Worm (Caenorhabditis elegans) whole organism, L1 larva: Measurements from ENCODE around the gene Y57G11C.3.

Experiments used
- ama-1 ChIP-seq: fragments of 150-350 bp; optimal IDR thresholded peaks from 2 replicates; lab custom pipeline; 2014
- ceh-82 ChIP-seq, 3 experiments: fragments of 150-350 bp in 1 of 3; sonication (generic microtip) in 2 of 3; optimal IDR thresholded peaks; 2 replicates each; lab custom pipeline; 2014 to 2017; ENCODE audit warnings: missing biosample characterization in 3 of 3, missing genetic modification characterization in 3 of 3
- ces-1 ChIP-seq: fragments of 150-350 bp; optimal IDR thresholded peaks from 2 replicates; lab custom pipeline; 2014; ENCODE audit warnings: missing biosample characterization, missing genetic modification reagents, missing genetic modification characterization
- dpl-1 ChIP-seq, 3 experiments: fragments of 150-350 bp in 2 of 3; sonication (generic microtip) in 1 of 3; optimal IDR thresholded peaks; 2 replicates each; lab custom pipeline; 2014 to 2017; ENCODE audit warnings: missing biosample characterization in 3 of 3, missing genetic modification characterization in 3 of 3, missing genetic modification reagents in 3 of 3
- dsc-1 ChIP-seq: sonication (generic microtip); optimal IDR thresholded peaks from 2 replicates; lab custom pipeline; 2016; ENCODE audit warnings: mild to moderate bottlenecking, missing genetic modification characterization, missing compliant biosample characterization
- efl-1 ChIP-seq, 4 experiments: fragments of 150-350 bp; optimal IDR thresholded peaks in 3 of 4; peaks in 1 of 4; 1 replicate in 1 of 4; 2 replicates in 3 of 4; lab custom pipeline; 2014; ENCODE audit warnings: missing biosample characterization in 2 of 4, missing genetic modification characterization in 2 of 4, missing genetic modification reagents in 2 of 4
- elt-2 ChIP-seq: sonication (generic microtip); optimal IDR thresholded peaks from 2 replicates; lab custom pipeline; 2016; ENCODE audit warnings: missing genetic modification characterization, mild to moderate bottlenecking, inconsistent platforms, missing compliant biosample characterization, missing genetic modification reagents
- elt-3 ChIP-seq, 6 experiments: fragments of 150-350 bp in 1 of 6; sonication (generic microtip); optimal IDR thresholded peaks; 2 replicates each; lab custom pipeline; 2017 to 2018; ENCODE audit warnings: missing biosample characterization in 6 of 6, missing genetic modification characterization in 6 of 6, inconsistent platforms in 1 of 6
- ets-5 ChIP-seq: fragments of 200-800 bp; sonication (Bioruptor generic); IDR thresholded peaks from 2 replicates; pipeline ENCODE4 v1.3.6; 2022; ENCODE audit warnings: missing genetic modification characterization, missing compliant biosample characterization
- hlh-17 ChIP-seq: fragments of 200-800 bp; sonication (Bioruptor generic); optimal IDR thresholded peaks from 2 replicates; lab custom pipeline; 2018; ENCODE audit warnings: missing genetic modification characterization, mild to moderate bottlenecking, missing compliant biosample characterization, moderate library complexity, borderline replicate concordance
- hpl-2 ChIP-seq: fragments of 150-350 bp; optimal IDR thresholded peaks from 2 replicates; lab custom pipeline; 2014; ENCODE audit warnings: missing biosample characterization, missing genetic modification reagents, missing genetic modification characterization
- lin-15B ChIP-seq: fragments of 150-350 bp; sonication (generic microtip); optimal IDR thresholded peaks from 3 replicates; lab custom pipeline; 2014; ENCODE audit warnings: missing biosample characterization, missing genetic modification characterization
- lin-35 ChIP-seq, 2 experiments: fragments of 150-350 bp; optimal IDR thresholded peaks; 2 replicates each; lab custom pipeline; 2014; ENCODE audit warnings: missing biosample characterization in 2 of 2, missing genetic modification characterization in 2 of 2, missing genetic modification reagents in 2 of 2
- lsy-2 ChIP-seq, 2 experiments: fragments of 150-350 bp; optimal IDR thresholded peaks; 2 replicates each; lab custom pipeline; 2014; ENCODE audit warnings: missing biosample characterization in 2 of 2, missing genetic modification characterization in 2 of 2
- mdl-1 ChIP-seq, 2 experiments: fragments of 150-350 bp; optimal IDR thresholded peaks; 2 replicates each; lab custom pipeline; 2014 to 2017; ENCODE audit warnings: missing biosample characterization in 2 of 2, missing genetic modification characterization in 2 of 2, inconsistent platforms in 1 of 2
- mep-1 ChIP-seq: fragments of 150-350 bp; optimal IDR thresholded peaks from 2 replicates; lab custom pipeline; 2014; ENCODE audit warnings: missing biosample characterization, missing genetic modification characterization
- nhr-28 ChIP-seq: fragments of 150-350 bp; optimal IDR thresholded peaks from 2 replicates; lab custom pipeline; 2014; ENCODE audit warnings: missing biosample characterization, missing genetic modification characterization
- nhr-47 ChIP-seq: sonication (generic microtip); optimal IDR thresholded peaks from 2 replicates; lab custom pipeline; 2016; ENCODE audit warnings: mild to moderate bottlenecking, missing genetic modification characterization, moderate library complexity, missing compliant biosample characterization
- nhr-76 ChIP-seq: sonication (generic microtip); optimal IDR thresholded peaks from 2 replicates; lab custom pipeline; 2017; ENCODE audit warnings: missing biosample characterization, missing genetic modification characterization
- nhr-85 ChIP-seq: sonication (generic microtip); peaks from one replicate; lab custom pipeline; 2016; ENCODE audit warnings: missing genetic modification characterization, inconsistent platforms, missing compliant biosample characterization
- nhr-90 ChIP-seq: sonication (generic microtip); optimal IDR thresholded peaks from 2 replicates; lab custom pipeline; 2016; ENCODE audit warnings: mild to moderate bottlenecking, missing genetic modification characterization, missing compliant biosample characterization; ENCODE audit not compliant: poor library complexity
- pax-3 ChIP-seq: fragments of 200-800 bp; sonication (Bioruptor generic); optimal IDR thresholded peaks from 2 replicates; lab custom pipeline; 2018; ENCODE audit warnings: mild to moderate bottlenecking, missing genetic modification characterization, moderate library complexity, missing compliant biosample characterization
- pqm-1 ChIP-seq: sonication (generic microtip); optimal IDR thresholded peaks from 3 replicates; lab custom pipeline; 2017; ENCODE audit warnings: missing biosample characterization, missing genetic modification characterization
- skn-1 ChIP-seq: fragments of 150-350 bp; optimal IDR thresholded peaks from 2 replicates; lab custom pipeline; 2014; ENCODE audit warnings: missing biosample characterization, missing genetic modification characterization
- snu-23 ChIP-seq: sonication (generic microtip); optimal IDR thresholded peaks from 2 replicates; lab custom pipeline; 2016; ENCODE audit warnings: missing genetic modification characterization, missing compliant biosample characterization
- tbx-2 ChIP-seq: sonication (generic microtip); optimal IDR thresholded peaks from 2 replicates; lab custom pipeline; 2016; ENCODE audit warnings: missing genetic modification characterization, missing compliant biosample characterization
- tlp-1 ChIP-seq: fragments of 150-350 bp; optimal IDR thresholded peaks from 2 replicates; lab custom pipeline; 2014; ENCODE audit warnings: missing biosample characterization, missing genetic modification characterization
- unc-130 ChIP-seq: fragments of 150-350 bp; optimal IDR thresholded peaks from 2 replicates; lab custom pipeline; 2017; ENCODE audit warnings: missing biosample characterization, missing genetic modification characterization, inconsistent platforms
- zag-1 ChIP-seq: fragments of 150-350 bp; optimal IDR thresholded peaks from 2 replicates; lab custom pipeline; 2014; ENCODE audit warnings: missing biosample characterization, missing genetic modification characterization
- ztf-11 ChIP-seq, 2 experiments: sonication (generic microtip); optimal IDR thresholded peaks; 2 replicates each; lab custom pipeline; 2016 to 2017; ENCODE audit warnings: missing genetic modification characterization in 2 of 2, missing biosample characterization in 1 of 2, missing compliant biosample characterization in 1 of 2

Gene Y57G11C.3

ce11 chrIV:14793900-14794624 is 26.1 kb downstream of the Y57G11C.3 start (continued):
- TF ChIP-seq tbx-2 (tag; lab: Kevin White, UChicago) (peak; percentile 56), mep-1 (tag; lab: Kevin White, UChicago) (peak; percentile 65), pax-3 (tag; lab: Kevin White, UChicago) (no peak), nhr-85 (tag; lab: Kevin White, UChicago) (peak; percentile 10), skn-1 (tag; lab: Kevin White, UChicago) (peak; percentile 37), snu-23 (GFP tag; lab: Kevin White, UChicago) (peak; percentile 47), mdl-1 (tag; optimal IDR thresholded peaks at IDR 0.05; lab: Kevin White, UChicago) (peak in 1 of 2 experiments; percentile 84), elt-3 (tag; optimal IDR thresholded peaks at IDR 0.05; lab: Kevin White, UChicago) (peak in 1 of 6 experiments; percentile 63)

- TF ChIP-seq ama-1 (lab: Kevin White, UChicago) (peak; percentile 27), tlp-1 (tag; lab: Kevin White, UChicago) (no peak), hlh-17 (GFP tag; lab: Kevin White, UChicago) (no peak), nhr-47 (tag; lab: Kevin White, UChicago) (no peak), ceh-82 (tag; optimal IDR thresholded peaks at IDR 0.05; lab: Kevin White, UChicago) (no peak), nhr-90 (tag; lab: Kevin White, UChicago) (peak; percentile 10), unc-130 (tag; lab: Kevin White, UChicago) (no peak), elt-3 (tag; optimal IDR thresholded peaks at IDR 0.05; lab: Kevin White, UChicago) (no peak), ztf-11 (tag; optimal IDR thresholded peaks at IDR 0.05; lab: Kevin White, UChicago) (no peak)
Observed at ce11 chrIV:14795918-14796488, 28.0 kb downstream of the Y57G11C.3 start, which contains the start of gene coq-3. coq-3 (minus strand) TSS chrIV:14796324.

- TF ChIP-seq skn-1 (tag; lab: Kevin White, UChicago), result peak; percentile 62
- peak; percentile 19 for TF ChIP-seq lin-15B
- TF ChIP-seq ceh-82 (tag; optimal IDR thresholded peaks at IDR 0.05; lab: Kevin White, UChicago), result peak in 1 of 3 experiments; percentile 49
- peak in 2 of 3 experiments; percentile 20 to 41 for TF ChIP-seq dpl-1 (GFP tag; optimal IDR thresholded peaks at IDR 0.05; lab: Kevin White, UChicago)
- TF ChIP-seq efl-1 (optimal IDR thresholded peaks at IDR 0.05; lab: Kevin White, UChicago), result peak; percentile 27 to 50
- TF ChIP-seq efl-1 (GFP tag; optimal IDR thresholded peaks at IDR 0.05 in 1 of 2; lab: Kevin White, UChicago), result peak; percentile 19 to 89
- peak; percentile 38 to 60 for TF ChIP-seq lin-35 (GFP tag; optimal IDR thresholded peaks at IDR 0.05; lab: Kevin White, UChicago)
- TF ChIP-seq pqm-1 (tag; lab: Kevin White, UChicago), result no peak
- TF ChIP-seq lsy-2 (tag; optimal IDR thresholded peaks at IDR 0.05; lab: Kevin White, UChicago), result peak; percentile 18 to 61
- TF ChIP-seq mdl-1 (tag; optimal IDR thresholded peaks at IDR 0.05; lab: Kevin White, UChicago), result peak in 1 of 2 experiments; percentile 24
- no peak for TF ChIP-seq nhr-76 (tag; lab: Kevin White, UChicago)
- TF ChIP-seq, all 84 proteins: peak for 8
Observed at ce11 chrIV:14797354-14797753, 29.4 kb downstream of the Y57G11C.3 start, which contains the start of the genes Y57G11C.1147 and nuo-3. Y57G11C.1147 (minus strand) TSS chrIV:14797514. nuo-3 (minus strand) TSS chrIV:14797544.

- TF ChIP-seq nhr-28, result no peak
- TF ChIP-seq ces-1, result no peak
- no peak for TF ChIP-seq hpl-2 (GFP tag; lab: Kevin White, UChicago)
- TF ChIP-seq elt-2 (tag; lab: Kevin White, UChicago), result no peak
- TF ChIP-seq zag-1 (tag; lab: Kevin White, UChicago), result no peak
Observed at ce11 chrIV:14797849-14798248, 29.8 kb downstream of the Y57G11C.3 start, which contains the start of gene arl-8. arl-8 (plus strand) TSS chrIV:14798149.

- TF ChIP-seq ceh-82 (tag; optimal IDR thresholded peaks at IDR 0.05; lab: Kevin White, UChicago) (no peak), dsc-1 (tag; lab: Kevin White, UChicago) (no peak), elt-2 (tag; lab: Kevin White, UChicago) (no peak), ets-5 (no peak), ama-1 (lab: Kevin White, UChicago) (peak; percentile 4)
Observed at ce11 chrIV:14799186-14799585, 31.2 kb downstream of the Y57G11C.3 start, which contains the start of gene Y57G11C.14. Y57G11C.14 (plus strand) TSS chrIV:14799311.
